Worm (Caenorhabditis elegans): ENCODE data around the gene col-178.

The col-178 gene

ce11 chrX:11199155-11199554 is at the start of gene col-178:
TSS of gene col-178 (plus strand) at chrX:11199455.
- TF ChIP-seq ceh-82 (tag; optimal IDR thresholded peaks at IDR 0.05) (no peak), R02D3.7 (tag; optimal IDR thresholded peaks at IDR 0.05) (no peak), hmg-11 (tag; optimal IDR thresholded peaks at IDR 0.05) (no peak), nhr-11 (tag; optimal IDR thresholded peaks at IDR 0.05) (no peak), fos-1 (tag; optimal IDR thresholded peaks at IDR 0.05) (no peak), ztf-11 (tag; optimal IDR thresholded peaks at IDR 0.05) (no peak), nfya-1 (tag; optimal IDR thresholded peaks at IDR 0.05; ENCODE audit: insufficient read depth) (no peak), nhr-76 (tag; optimal IDR thresholded peaks at IDR 0.05) (no peak), fkh-10 (GFP tag; optimal IDR thresholded peaks at IDR 0.05) (no peak), egl-5 (tag; optimal IDR thresholded peaks at IDR 0.05) (no peak), nhr-237 (tag; optimal IDR thresholded peaks at IDR 0.05) (no peak), elt-2 (tag; optimal IDR thresholded peaks at IDR 0.05) (no peak), pha-4 (tag; optimal IDR thresholded peaks at IDR 0.05) (no peak), ztf-4 (tag; optimal IDR thresholded peaks at IDR 0.05) (no peak), aly-2 (tag; optimal IDR thresholded peaks at IDR 0.05) (no peak), ama-1 (optimal IDR thresholded peaks at IDR 0.05) (no peak)

- no peak for TF ChIP-seq snpc-4 (tag; optimal IDR thresholded peaks at IDR 0.05)
- no peak for TF ChIP-seq lin-39 (tag; optimal IDR thresholded peaks at IDR 0.05)
- TF ChIP-seq ceh-9 (tag; optimal IDR thresholded peaks at IDR 0.05) = no peak
- TF ChIP-seq fos-1 (tag; optimal IDR thresholded peaks at IDR 0.05) = no peak
- no peak for TF ChIP-seq elt-1 (tag; optimal IDR thresholded peaks at IDR 0.05)
- TF ChIP-seq ama-1 (optimal IDR thresholded peaks at IDR 0.05) = no peak
- no peak for TF ChIP-seq nhr-76 (tag; optimal IDR thresholded peaks at IDR 0.05)
- no peak for TF ChIP-seq sea-2 (GFP tag; optimal IDR thresholded peaks at IDR 0.05)
- no peak for TF ChIP-seq egl-5 (tag; optimal IDR thresholded peaks at IDR 0.05)
- TF ChIP-seq ceh-16 (tag; optimal IDR thresholded peaks at IDR 0.05) = no peak
- TF ChIP-seq nhr-43 (tag; optimal IDR thresholded peaks at IDR 0.05; ENCODE audit: poor library complexity, severe bottlenecking) = no peak
- no peak for TF ChIP-seq nhr-23 (tag; optimal IDR thresholded peaks at IDR 0.05)
- no peak for TF ChIP-seq unc-62 (GFP tag; optimal IDR thresholded peaks at IDR 0.05)
Observed at ce11 chrX:11151494-11151893, 47.8 kb upstream of the col-178 start.

ce11 chrX:11152720-11153119 is 46.5 kb upstream of the col-178 start, which contains the start of the genes C05C9.3 and C05C9.2:
TSS of gene C05C9.3 (minus strand) at chrX:11152820.
TSS of gene C05C9.2 (plus strand) at chrX:11153065.
- TF ChIP-seq ztf-11 (tag; optimal IDR thresholded peaks at IDR 0.05) (no peak), snpc-4 (tag; optimal IDR thresholded peaks at IDR 0.05) (no peak), ztf-4 (tag; optimal IDR thresholded peaks at IDR 0.05) (no peak), elt-3 (tag; optimal IDR thresholded peaks at IDR 0.05) (no peak), elt-1 (tag; optimal IDR thresholded peaks at IDR 0.05) (no peak), fos-1 (tag; optimal IDR thresholded peaks at IDR 0.05) (no peak), lin-39 (tag; optimal IDR thresholded peaks at IDR 0.05) (no peak), nhr-67 (tag; optimal IDR thresholded peaks at IDR 0.05) (no peak), lsy-12 (tag; optimal IDR thresholded peaks at IDR 0.05) (no peak), eor-1 (tag; optimal IDR thresholded peaks at IDR 0.05) (no peak), nhr-77 (tag; optimal IDR thresholded peaks at IDR 0.05) (no peak), zag-1 (tag; optimal IDR thresholded peaks at IDR 0.05) (no peak), pqm-1 (tag; optimal IDR thresholded peaks at IDR 0.05) (no peak), nhr-25 (tag; optimal IDR thresholded peaks at IDR 0.05) (no peak)

- TF ChIP-seq nhr-11 (tag; optimal IDR thresholded peaks at IDR 0.05) = no peak
- TF ChIP-seq nhr-76 (tag; optimal IDR thresholded peaks at IDR 0.05) = no peak
- no peak for TF ChIP-seq ztf-11 (tag; optimal IDR thresholded peaks at IDR 0.05)
- TF ChIP-seq nhr-25 (tag; optimal IDR thresholded peaks at IDR 0.05) = no peak
- no peak for TF ChIP-seq pha-4 (tag; optimal IDR thresholded peaks at IDR 0.05)
- no peak for TF ChIP-seq lin-15B (tag; optimal IDR thresholded peaks at IDR 0.05)
- TF ChIP-seq nhr-12 (tag; optimal IDR thresholded peaks at IDR 0.05) = no peak
- no peak for TF ChIP-seq mml-1 (tag; optimal IDR thresholded peaks at IDR 0.05)
- no peak for TF ChIP-seq unc-39 (tag; optimal IDR thresholded peaks at IDR 0.05)
- no peak for TF ChIP-seq pqm-1 (tag; optimal IDR thresholded peaks at IDR 0.05)
- no peak for TF ChIP-seq daf-12 (tag; optimal IDR thresholded peaks at IDR 0.05)
- no peak for TF ChIP-seq nhr-237 (tag; optimal IDR thresholded peaks at IDR 0.05)
Observed at ce11 chrX:11160537-11160936, 38.7 kb upstream of the col-178 start, which contains the start of gene C05C9.1. TSS of gene C05C9.1 (plus strand) at chrX:11160837.

All from whole organism, L3 larva.